Worm (Caenorhabditis elegans) whole organism, L2 larva: ENCODE data around the gene dnj-24.

Experiments
- C34F6.9 ChIP-seq: fragments of 150-350 bp; optimal IDR thresholded peaks from 2 replicates; lab custom pipeline; 2014; ENCODE audit warnings: missing biosample characterization, missing genetic modification characterization
- Y55F3AM.14 ChIP-seq: fragments of 200-800 bp; sonication (Bioruptor generic); optimal IDR thresholded peaks from 2 replicates; lab custom pipeline; 2018; ENCODE audit warnings: mild to moderate bottlenecking, missing genetic modification characterization, missing compliant biosample characterization
- ZK546.5 ChIP-seq: sonication (generic microtip); optimal IDR thresholded peaks from 2 replicates; lab custom pipeline; 2017; ENCODE audit warnings: missing biosample characterization, missing genetic modification characterization
- alr-1 ChIP-seq: fragments of 150-350 bp; optimal IDR thresholded peaks from 2 replicates; lab custom pipeline; 2014; ENCODE audit warnings: missing biosample characterization, missing genetic modification characterization
- ama-1 ChIP-seq: fragments of 150-350 bp; optimal IDR thresholded peaks from 2 replicates; lab custom pipeline; 2018; ENCODE audit warnings: inconsistent platforms
- blmp-1 ChIP-seq: sonication (generic microtip); optimal IDR thresholded peaks from 2 replicates; lab custom pipeline; 2017; ENCODE audit warnings: missing genetic modification characterization, mild to moderate bottlenecking, missing compliant biosample characterization, antibody characterized with exemption, moderate library complexity; ENCODE audit not compliant: insufficient read depth
- ceh-16 ChIP-seq: fragments of 150-350 bp; optimal IDR thresholded peaks from 2 replicates; lab custom pipeline; 2014; ENCODE audit warnings: missing biosample characterization, missing genetic modification characterization
- ceh-82 ChIP-seq: fragments of 150-350 bp; optimal IDR thresholded peaks from 2 replicates; lab custom pipeline; 2014; ENCODE audit warnings: missing biosample characterization, missing genetic modification characterization
- egl-27 ChIP-seq: sonication (generic microtip); optimal IDR thresholded peaks from 3 replicates; lab custom pipeline; 2017; ENCODE audit warnings: missing biosample characterization, missing genetic modification reagents, missing genetic modification characterization
- elt-3 ChIP-seq: sonication (generic microtip); optimal IDR thresholded peaks from 2 replicates; lab custom pipeline; 2017; ENCODE audit warnings: missing biosample characterization, missing genetic modification characterization
- fos-1 ChIP-seq: fragments of 150-350 bp; optimal IDR thresholded peaks from 2 replicates; lab custom pipeline; 2014; ENCODE audit warnings: missing biosample characterization, missing genetic modification characterization
- gmeb-1 ChIP-seq: fragments of 150-350 bp; optimal IDR thresholded peaks from 2 replicates; lab custom pipeline; 2014; ENCODE audit warnings: missing biosample characterization, missing genetic modification characterization
- lin-11 ChIP-seq: fragments of 150-350 bp; sonication (generic microtip); optimal IDR thresholded peaks from 2 replicates; lab custom pipeline; 2014; ENCODE audit warnings: missing biosample characterization, missing genetic modification characterization, inconsistent platforms, mixed read lengths
- lin-13 ChIP-seq: fragments of 150-350 bp; optimal IDR thresholded peaks from 2 replicates; lab custom pipeline; 2014; ENCODE audit warnings: missing biosample characterization, missing genetic modification reagents, missing genetic modification characterization
- lin-39 ChIP-seq: fragments of 150-350 bp; optimal IDR thresholded peaks from 2 replicates; lab custom pipeline; 2014; ENCODE audit warnings: missing biosample characterization, missing genetic modification reagents, missing genetic modification characterization
- lsy-2 ChIP-seq, 2 experiments: fragments of 150-350 bp in 1 of 2; sonication (generic microtip) in 1 of 2; optimal IDR thresholded peaks; 2 replicates each; lab custom pipeline; 2014 to 2017; ENCODE audit warnings: missing biosample characterization in 2 of 2, missing genetic modification characterization in 2 of 2
- mab-5 ChIP-seq: fragments of 150-350 bp; optimal IDR thresholded peaks from 2 replicates; lab custom pipeline; 2014; ENCODE audit warnings: missing biosample characterization, missing genetic modification characterization
- mbf-1 ChIP-seq: sonication (generic microtip); optimal IDR thresholded peaks from 2 replicates; lab custom pipeline; 2017; ENCODE audit warnings: missing biosample characterization, missing genetic modification characterization
- nhr-10 ChIP-seq: sonication (generic microtip); optimal IDR thresholded peaks from 2 replicates; lab custom pipeline; 2017; ENCODE audit warnings: missing biosample characterization, missing genetic modification characterization
- nhr-11 ChIP-seq: fragments of 150-350 bp; optimal IDR thresholded peaks from 2 replicates; lab custom pipeline; 2014; ENCODE audit warnings: missing biosample characterization, missing genetic modification characterization
- nhr-12 ChIP-seq: fragments of 150-350 bp; optimal IDR thresholded peaks from 2 replicates; lab custom pipeline; 2014; ENCODE audit warnings: missing biosample characterization, missing genetic modification characterization
- nhr-129 ChIP-seq: fragments of 150-350 bp; optimal IDR thresholded peaks from 2 replicates; lab custom pipeline; 2014; ENCODE audit warnings: missing biosample characterization, missing genetic modification characterization
- nhr-21 ChIP-seq: fragments of 150-350 bp; optimal IDR thresholded peaks from 2 replicates; lab custom pipeline; 2014; ENCODE audit warnings: missing biosample characterization, missing genetic modification characterization
- nhr-25 ChIP-seq: fragments of 150-350 bp; sonication (generic microtip); optimal IDR thresholded peaks from 3 replicates; lab custom pipeline; 2014; ENCODE audit warnings: missing biosample characterization, missing genetic modification characterization
- nhr-77 ChIP-seq: fragments of 150-350 bp; optimal IDR thresholded peaks from 2 replicates; lab custom pipeline; 2014; ENCODE audit warnings: missing biosample characterization, missing genetic modification characterization
- sem-4 ChIP-seq: fragments of 150-350 bp; optimal IDR thresholded peaks from 2 replicates; lab custom pipeline; 2014; ENCODE audit warnings: missing biosample characterization, missing genetic modification reagents, missing genetic modification characterization
- sma-3 ChIP-seq: sonication (generic microtip); optimal IDR thresholded peaks from 2 replicates; lab custom pipeline; 2016; ENCODE audit warnings: missing genetic modification reagents, missing genetic modification characterization, missing compliant biosample characterization
- sma-9 ChIP-seq, 2 experiments: fragments of 150-350 bp in 1 of 2; sonication (generic microtip) in 1 of 2; optimal IDR thresholded peaks; 2 replicates each; lab custom pipeline; 2014 to 2016; ENCODE audit warnings: missing genetic modification characterization in 2 of 2, mild to moderate bottlenecking in 1 of 2, missing biosample characterization in 1 of 2, missing compliant biosample characterization in 1 of 2, missing genetic modification reagents in 1 of 2, moderate library complexity in 1 of 2
- snpc-4 ChIP-seq: fragments of 150-350 bp; optimal IDR thresholded peaks from 2 replicates; lab custom pipeline; 2014; ENCODE audit warnings: missing biosample characterization, missing genetic modification characterization
- unc-55 ChIP-seq: fragments of 150-350 bp; sonication (generic microtip); optimal IDR thresholded peaks from 3 replicates; lab custom pipeline; 2014; ENCODE audit warnings: missing biosample characterization, missing genetic modification reagents, missing genetic modification characterization
- unc-62 ChIP-seq: fragments of 150-350 bp; optimal IDR thresholded peaks from 2 replicates; lab custom pipeline; 2014; ENCODE audit warnings: missing biosample characterization, missing genetic modification reagents, missing genetic modification characterization
- zag-1 ChIP-seq: fragments of 150-350 bp; optimal IDR thresholded peaks from 2 replicates; lab custom pipeline; 2014; ENCODE audit warnings: missing biosample characterization, missing genetic modification characterization
- ztf-1 ChIP-seq: fragments of 200-800 bp; sonication (Bioruptor generic); conservative IDR thresholded peaks from 2 replicates; pipeline ENCODE4 v1.3.6; 2022; ENCODE audit warnings: missing genetic modification characterization, missing compliant biosample characterization
- ztf-11 ChIP-seq: sonication (generic microtip); optimal IDR thresholded peaks from 2 replicates; lab custom pipeline; 2017; ENCODE audit warnings: missing biosample characterization, missing genetic modification characterization
- ztf-4 ChIP-seq: fragments of 150-350 bp; optimal IDR thresholded peaks from 2 replicates; lab custom pipeline; 2014; ENCODE audit warnings: missing biosample characterization, missing genetic modification characterization

Gene dnj-24

DNA sequence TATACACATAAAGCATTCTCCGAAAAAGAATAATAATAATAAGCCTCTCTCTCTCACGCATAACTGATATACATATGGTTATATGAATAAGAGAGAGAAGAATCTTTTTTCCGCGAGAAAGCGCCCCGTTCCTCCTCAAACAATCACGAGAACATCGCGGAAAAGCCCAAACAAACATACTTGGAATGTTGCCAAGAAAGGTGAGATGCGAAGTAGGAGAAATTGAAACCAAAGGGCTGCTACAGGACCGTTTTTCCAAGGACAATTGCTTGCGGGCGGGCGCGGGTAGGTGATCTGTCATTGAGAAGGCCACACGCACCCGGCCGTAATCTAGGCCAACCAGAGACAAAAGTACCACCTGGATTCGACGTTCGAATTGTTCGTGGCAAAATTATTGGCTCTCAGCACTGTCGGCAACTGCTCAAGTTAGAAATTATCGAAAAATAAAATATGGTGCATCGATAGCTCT, at the start of gene dnj-24:
TSS of gene dnj-24 (minus strand) at position 419 of the 469 bp plus-strand sequence.
- TF ChIP-seq sma-3 (GFP tag; lab: Kevin White, UChicago) (peak; percentile 4), sem-4 (tag; lab: Kevin White, UChicago) (no peak), ceh-16 (tag; lab: Kevin White, UChicago) (peak; percentile 1)

DNA sequence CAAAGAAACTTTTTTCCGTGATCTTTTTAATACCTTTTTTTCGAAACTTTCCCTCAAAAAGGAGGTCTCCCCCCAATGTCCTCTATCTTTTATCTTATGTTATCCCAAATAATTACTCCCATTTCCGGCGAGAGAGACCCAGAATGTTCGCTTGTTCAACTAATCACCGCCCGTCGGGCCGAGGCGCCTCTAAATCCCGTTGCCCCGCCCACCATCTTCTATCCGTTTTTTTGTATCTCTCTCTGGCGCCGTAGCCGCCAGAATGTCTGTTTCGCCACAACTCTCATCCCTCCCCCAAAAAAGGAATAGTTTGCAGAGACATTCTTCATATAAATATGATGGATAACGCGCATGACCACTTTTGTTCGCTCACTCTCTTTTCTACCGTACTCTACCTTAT, 48.8 kb upstream of the dnj-24 start:
- no peak for TF ChIP-seq ztf-11
- TF ChIP-seq blmp-1 (tag; lab: Kevin White, UChicago), result peak; percentile 27
- TF ChIP-seq nhr-129 (tag; lab: Kevin White, UChicago), result no peak
- TF ChIP-seq nhr-21 (tag; lab: Kevin White, UChicago), result peak; percentile 54
- TF ChIP-seq unc-62 (GFP tag; lab: Kevin White, UChicago), result no peak
- no peak for TF ChIP-seq snpc-4 (tag; lab: Kevin White, UChicago)
- no peak for TF ChIP-seq unc-55 (GFP tag; lab: Kevin White, UChicago)
- no peak for TF ChIP-seq ZK546.5 (tag; lab: Kevin White, UChicago)
- TF ChIP-seq lin-11 (tag; lab: Kevin White, UChicago), result no peak
- no peak for TF ChIP-seq alr-1 (tag; lab: Kevin White, UChicago)
- no peak for TF ChIP-seq mbf-1 (tag; lab: Kevin White, UChicago)
- TF ChIP-seq Y55F3AM.14, result no peak
- TF ChIP-seq nhr-10, result no peak
- peak; percentile 14 for TF ChIP-seq fos-1
- no peak for TF ChIP-seq ceh-82 (tag; lab: Kevin White, UChicago)
- no peak for TF ChIP-seq nhr-11 (tag; lab: Kevin White, UChicago)
- TF ChIP-seq ztf-4 (tag; lab: Kevin White, UChicago), result no peak
- no peak for TF ChIP-seq C34F6.9
- peak; percentile 97 for TF ChIP-seq sma-3 (GFP tag; lab: Kevin White, UChicago)
- no peak for TF ChIP-seq lin-39 (tag; lab: Kevin White, UChicago)
- TF ChIP-seq lin-13 (GFP tag; lab: Kevin White, UChicago), result no peak
- peak; percentile 80 for TF ChIP-seq sma-9 (GFP tag; optimal IDR thresholded peaks at IDR 0.05; lab: Kevin White, UChicago)
- TF ChIP-seq sma-9 (tag; optimal IDR thresholded peaks at IDR 0.05; lab: Kevin White, UChicago), result no peak
- peak; percentile 35 for TF ChIP-seq gmeb-1
- TF ChIP-seq lsy-2 (tag; optimal IDR thresholded peaks at IDR 0.05; lab: Kevin White, UChicago), result peak in 1 of 2 experiments; percentile 2
- no peak for TF ChIP-seq mab-5
- TF ChIP-seq zag-1 (tag; lab: Kevin White, UChicago), result no peak
- no peak for TF ChIP-seq ama-1 (lab: Kevin White, UChicago)
- TF ChIP-seq elt-3 (tag; lab: Kevin White, UChicago), result no peak
- TF ChIP-seq egl-27, result peak; percentile 68
- TF ChIP-seq nhr-12, result no peak

- TF ChIP-seq unc-62 (GFP tag; lab: Kevin White, UChicago) (no peak), ztf-11 (no peak), ceh-16 (tag; lab: Kevin White, UChicago) (no peak), alr-1 (tag; lab: Kevin White, UChicago) (no peak), elt-3 (tag; lab: Kevin White, UChicago) (no peak), blmp-1 (tag; lab: Kevin White, UChicago) (no peak), nhr-12 (no peak)
Measured at ce11 chrIII:5469090-5469489, 45.2 kb upstream of the dnj-24 start.

ce11 chrIII:5464850-5465249, 41.0 kb upstream of the dnj-24 start:
- no peak for TF ChIP-seq ZK546.5 (tag; lab: Kevin White, UChicago)
- TF ChIP-seq C34F6.9, result no peak
- TF ChIP-seq fos-1, result peak; percentile 29
- no peak for TF ChIP-seq nhr-12
- peak; percentile 46 for TF ChIP-seq sma-3 (GFP tag; lab: Kevin White, UChicago)
- TF ChIP-seq ztf-1 (GFP tag; lab: Robert Waterston, UW), result no peak
- no peak for TF ChIP-seq nhr-77 (tag; lab: Kevin White, UChicago)
- TF ChIP-seq nhr-25 (tag; lab: Kevin White, UChicago), result no peak
- TF ChIP-seq sma-9 (GFP tag; optimal IDR thresholded peaks at IDR 0.05; lab: Kevin White, UChicago), result peak; percentile 65
- no peak for TF ChIP-seq sma-9 (tag; optimal IDR thresholded peaks at IDR 0.05; lab: Kevin White, UChicago)
- peak; percentile 57 for TF ChIP-seq nhr-21 (tag; lab: Kevin White, UChicago)
- no peak for TF ChIP-seq gmeb-1
